Fruit fly (Drosophila melanogaster) whole organism, prepupa: ENCODE data around the gene CG43185.
A peak's percentile ranks its signal among the peaks of the same experiment; 100 is the strongest.

ENCODE experiments used
- CG6163 ChIP-seq: fragments of 200-800 bp; sonication (Bioruptor generic); IDR thresholded peaks from 3 replicates; pipeline ENCODE4 v1.3.6; 2022; ENCODE audit warnings: missing biosample characterization, missing genetic modification characterization
- CG8319 ChIP-seq: fragments of 200-800 bp; sonication (Bioruptor generic); optimal IDR thresholded peaks from 3 replicates; lab custom pipeline; 2016; ENCODE audit warnings: missing biosample characterization, missing genetic modification characterization
- fd59A ChIP-seq: fragments of 200-800 bp; sonication (Bioruptor generic); optimal IDR thresholded peaks from 2 replicates; lab custom pipeline; 2017; ENCODE audit warnings: missing biosample characterization, mild to moderate bottlenecking, missing genetic modification characterization, missing genetic modification reagents

- TF ChIP-seq CG6163, result 0 out of 3 replicates have a peak, but pooled peaks have one; percentile 26
- TF ChIP-seq fd59A (GFP tag; lab: Kevin White, UChicago), result no peak
- TF ChIP-seq CG8319 (GFP tag; lab: Kevin White, UChicago), result no peak
Measured at dm6 chr2L:5876474-5877067, 8.1 kb upstream of the CG43185 start.
